Worm (Caenorhabditis elegans) whole organism, early embryonic: ENCODE data around the gene col-147.

Source experiments
- B0310.2 ChIP-seq: sonication (generic microtip); optimal IDR thresholded peaks from 2 replicates; lab custom pipeline; 2016; ENCODE audit warnings: mild to moderate bottlenecking, missing genetic modification characterization, missing compliant biosample characterization
- aly-1 ChIP-seq: sonication (generic microtip); optimal IDR thresholded peaks from 2 replicates; lab custom pipeline; 2016; ENCODE audit warnings: missing genetic modification characterization, missing compliant biosample characterization
- ceh-36 ChIP-seq: sonication (generic microtip); optimal IDR thresholded peaks from 2 replicates; lab custom pipeline; 2016; ENCODE audit warnings: missing genetic modification characterization, inconsistent platforms, missing compliant biosample characterization
- ets-7 ChIP-seq: sonication (generic microtip); optimal IDR thresholded peaks from 2 replicates; lab custom pipeline; 2016; ENCODE audit warnings: missing genotype, missing genetic modification characterization, missing compliant biosample characterization
- hnd-1 ChIP-seq: sonication (generic microtip); optimal IDR thresholded peaks from 2 replicates; lab custom pipeline; 2016; ENCODE audit warnings: missing genetic modification characterization, missing compliant biosample characterization
- sea-1 ChIP-seq: fragments of 200-800 bp; sonication (Bioruptor generic); conservative IDR thresholded peaks from 2 replicates; pipeline ENCODE4 v1.3.6; 2022; ENCODE audit warnings: missing genetic modification characterization, missing compliant biosample characterization
- tbx-37 ChIP-seq: fragments of 200-800 bp; sonication (Bioruptor generic); conservative IDR thresholded peaks from 2 replicates; pipeline ENCODE4 v1.3.6; 2022; ENCODE audit warnings: missing genetic modification reagents, missing genetic modification characterization, missing compliant biosample characterization

DNA sequence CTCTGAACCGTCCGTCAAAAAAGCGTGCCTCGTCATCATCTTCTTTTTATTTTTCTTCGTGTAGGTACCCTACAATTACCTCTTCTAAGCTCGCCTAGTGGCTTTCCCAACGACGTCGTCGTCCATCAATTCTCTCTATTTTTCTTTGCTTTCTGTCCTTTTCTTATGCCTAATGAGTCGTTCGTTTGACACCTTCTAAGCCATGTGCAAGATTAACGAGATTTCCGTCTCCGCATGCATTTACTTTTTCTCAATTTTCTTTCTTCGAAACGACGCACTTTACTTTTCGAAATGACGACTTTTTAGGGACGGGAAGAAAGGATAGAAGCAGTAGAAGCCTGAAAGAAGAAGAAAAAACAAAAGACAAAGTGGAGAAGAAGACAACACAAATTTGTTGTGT is 33.3 kb upstream of the col-147 start, which contains the start of gene ZK287.1:
- TF ChIP-seq tbx-37 (GFP tag; lab: Robert Waterston, UW) (no peak), aly-1 (no peak), B0310.2 (tag; lab: Kevin White, UChicago) (no peak), ets-7 (no peak), sea-1 (GFP tag; lab: Robert Waterston, UW) (no peak), hnd-1 (tag; lab: Kevin White, UChicago) (no peak), ceh-36 (no peak)
